Fruit fly (Drosophila melanogaster): ENCODE results near the gene disco-r.
A peak's percentile ranks its signal among the peaks of the same experiment; 100 is the strongest.

disco-r gene

DNA sequence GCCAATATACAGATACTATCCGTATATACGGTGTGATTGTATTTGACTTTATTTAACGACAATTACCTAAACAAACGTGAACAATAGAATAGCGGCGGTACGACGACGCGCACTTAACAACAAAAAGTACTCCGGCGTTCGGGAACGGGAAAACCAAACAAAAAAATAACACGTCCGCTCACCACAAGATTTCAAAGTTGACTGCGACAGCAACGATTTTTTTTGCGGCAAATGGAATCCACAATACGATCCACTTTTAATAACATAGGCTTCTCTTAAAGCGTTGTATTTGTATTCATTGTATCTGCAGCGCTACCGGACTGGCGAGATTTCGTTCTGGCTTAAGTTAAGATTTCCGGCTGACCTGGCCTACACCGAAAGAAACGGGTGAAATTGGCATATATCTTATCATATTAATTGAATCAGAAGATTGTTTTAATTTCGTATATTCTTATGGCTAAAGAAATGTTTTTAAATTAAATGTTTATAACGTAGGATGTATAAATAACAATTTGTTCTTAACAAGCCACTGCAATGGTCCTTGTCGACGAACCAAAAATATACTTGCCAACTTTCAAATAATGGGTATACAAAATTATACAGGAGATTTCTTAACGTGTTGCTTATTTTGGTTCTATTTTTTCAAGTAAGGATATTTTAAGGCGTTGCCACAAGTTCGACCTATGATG is 43.9 kb downstream of the disco-r start, which contains the start of the genes CG42353 and CG42354 (continued):
- TF ChIP-seq sc (optimal IDR thresholded peaks at IDR 0.05) = no peak
- TF ChIP-seq sc (GFP tag; optimal IDR thresholded peaks at IDR 0.05) = peak; percentile 96
- TF ChIP-seq Nf-YA (GFP tag; IDR thresholded peaks at IDR 0.05) = peak; percentile 76
- peak; percentile 92 for TF ChIP-seq ewg (GFP tag; optimal IDR thresholded peaks at IDR 0.05)
- peak; percentile 47 for TF ChIP-seq bigmax (GFP tag; optimal IDR thresholded peaks at IDR 0.05)
- peak; percentile 88 for TF ChIP-seq CG31388 (GFP tag; optimal IDR thresholded peaks at IDR 0.05)
- TF ChIP-seq hb (GFP tag; IDR thresholded peaks at IDR 0.05; ENCODE audit: partially characterized antibody) = no peak
- TF ChIP-seq Hand (GFP tag; optimal IDR thresholded peaks at IDR 0.05) = peak; percentile 91
- TF ChIP-seq NfI (GFP tag; optimal IDR thresholded peaks at IDR 0.05) = peak; percentile 97
- TF ChIP-seq aop (GFP tag; IDR thresholded peaks at IDR 0.05) = peak; percentile 14; the same call in 1 of the 2 replicates
- peak; percentile 63 for TF ChIP-seq slp2 (GFP tag; optimal IDR thresholded peaks at IDR 0.05)
- peak; percentile 95 for TF ChIP-seq caup (GFP tag; optimal IDR thresholded peaks at IDR 0.05; ENCODE audit: severe bottlenecking)
- TF ChIP-seq sd (tag; optimal IDR thresholded peaks at IDR 0.05) = peak; percentile 81
- TF ChIP-seq ap (GFP tag; IDR thresholded peaks at IDR 0.05) = peak; percentile 88
- TF ChIP-seq TFAM (GFP tag; optimal IDR thresholded peaks at IDR 0.05) = peak; percentile 82
- TF ChIP-seq Gsc (GFP tag; IDR thresholded peaks at IDR 0.05) = peak; percentile 91
- peak; percentile 47 for TF ChIP-seq CG7745 (tag; optimal IDR thresholded peaks at IDR 0.05)
- peak; percentile 97 for TF ChIP-seq Xbp1 (GFP tag; optimal IDR thresholded peaks at IDR 0.05)
- TF ChIP-seq CG9797 (GFP tag; optimal IDR thresholded peaks at IDR 0.05) = peak; percentile 43
- TF ChIP-seq CG13624 (GFP tag; optimal IDR thresholded peaks at IDR 0.05) = peak; percentile 89
- peak; percentile 81 for TF ChIP-seq NFAT (GFP tag; IDR thresholded peaks at IDR 0.05)
- peak; percentile 96 for TF ChIP-seq CG12104 (GFP tag; optimal IDR thresholded peaks at IDR 0.05)
- TF ChIP-seq schlank (tag; optimal IDR thresholded peaks at IDR 0.05) = peak; percentile 71
- TF ChIP-seq CG10959 (GFP tag; IDR thresholded peaks at IDR 0.05) = peak; percentile 93
- peak; percentile 96 for TF ChIP-seq CG11695 (GFP tag; IDR thresholded peaks at IDR 0.05)
- TF ChIP-seq sim (GFP tag; IDR thresholded peaks at IDR 0.05) = peak; percentile 87
- TF ChIP-seq insv (GFP tag; optimal IDR thresholded peaks at IDR 0.05) = peak; percentile 44 to 45
- TF ChIP-seq CG11456 (GFP tag; IDR thresholded peaks at IDR 0.05) = peak; percentile 89
- TF ChIP-seq ftz-f1 (GFP tag; optimal IDR thresholded peaks at IDR 0.05) = peak; percentile 3
- TF ChIP-seq CG16863 (GFP tag; optimal IDR thresholded peaks at IDR 0.05) = peak; percentile 94
- peak; percentile 96 for TF ChIP-seq Chrac-16 (GFP tag; optimal IDR thresholded peaks at IDR 0.05)
- no peak for TF ChIP-seq p53 (GFP tag; optimal IDR thresholded peaks at IDR 0.05)
- TF ChIP-seq klu (GFP tag; IDR thresholded peaks at IDR 0.05) = peak; percentile 90
- TF ChIP-seq dmrt11E (tag; optimal IDR thresholded peaks at IDR 0.05) = peak; percentile 99
- peak; percentile 91 for TF ChIP-seq gt (GFP tag; IDR thresholded peaks at IDR 0.05)
- peak; percentile 89 for TF ChIP-seq CG6854 (GFP tag; optimal IDR thresholded peaks at IDR 0.05)
- TF ChIP-seq crc (GFP tag; optimal IDR thresholded peaks at IDR 0.05) = no peak
- peak; percentile 76 for TF ChIP-seq exex (tag; optimal IDR thresholded peaks at IDR 0.05)
- peak; percentile 98 for TF ChIP-seq phol (tag; optimal IDR thresholded peaks at IDR 0.05)
- TF ChIP-seq dan (GFP tag; IDR thresholded peaks at IDR 0.05) = peak; percentile 86
- TF ChIP-seq E2f2 (GFP tag; IDR thresholded peaks at IDR 0.05) = peak; percentile 76
- peak; percentile 54 for TF ChIP-seq YL-1 (GFP tag; optimal IDR thresholded peaks at IDR 0.05)
- TF ChIP-seq mam (GFP tag; optimal IDR thresholded peaks at IDR 0.05) = peak; percentile 79
- peak; percentile 50 for TF ChIP-seq abd-A (tag; optimal IDR thresholded peaks at IDR 0.05)
- peak; percentile 84 for TF ChIP-seq MBD-R2 (GFP tag; IDR thresholded peaks at IDR 0.05)
- TF ChIP-seq tio (GFP tag; optimal IDR thresholded peaks at IDR 0.05) = peak; percentile 98
- TF ChIP-seq CG6654 (GFP tag; optimal IDR thresholded peaks at IDR 0.05) = peak; percentile 88
- TF ChIP-seq CG1603 (tag; optimal IDR thresholded peaks at IDR 0.05) = peak; percentile 95
- TF ChIP-seq CG2712 (tag; optimal IDR thresholded peaks at IDR 0.05) = peak; percentile 98
- peak; percentile 54 for TF ChIP-seq CG15479 (GFP tag; optimal IDR thresholded peaks at IDR 0.05)

Data from whole organism, embryonic.